Worm (Caenorhabditis elegans): ENCODE data around the gene C03E10.1.

The C03E10.1 gene

ce11 chrV:11328613-11329012 is 37.6 kb downstream of the C03E10.1 start:
- TF ChIP-seq lin-38 (GFP tag; IDR thresholded peaks at IDR 0.05) (peak; percentile 88), D1046.2 (GFP tag; IDR thresholded peaks at IDR 0.05) (0 out of 2 replicates have a peak, but pooled peaks have one; percentile 42), ceh-44 (GFP tag; IDR thresholded peaks at IDR 0.05) (peak; percentile 65; the same call in 1 of the 2 replicates)

ce11 chrV:11329100-11329499 is 38.1 kb downstream of the C03E10.1 start, which contains the start of gene F47G9.6:
Gene F47G9.6 (plus strand): TSS chrV:11329400.
- TF ChIP-seq zip-2 (tag; optimal IDR thresholded peaks at IDR 0.05) (no peak), cey-2 (tag; optimal IDR thresholded peaks at IDR 0.05; ENCODE audit: borderline replicate concordance, insufficient read depth) (no peak), set-16 (GFP tag; IDR thresholded peaks at IDR 0.05) (no peak)

ce11 chrV:11331811-11332210 is 40.8 kb downstream of the C03E10.1 start:
- TF ChIP-seq snpc-1.2 (GFP tag; IDR thresholded peaks at IDR 0.05) (peak; percentile 67), F44E2.7 (GFP tag; IDR thresholded peaks at IDR 0.05) (peak; percentile 33; the same call in 1 of the 2 replicates), arid-1 (GFP tag; conservative IDR thresholded peaks at IDR 0.05) (peak; percentile 85), hmg-1.1 (GFP tag; IDR thresholded peaks at IDR 0.05) (0 out of 2 replicates have a peak, but pooled peaks have one; percentile 41), dmd-6 (GFP tag; IDR thresholded peaks at IDR 0.05) (peak; percentile 51), tra-1 (GFP tag; IDR thresholded peaks at IDR 0.05) (0 out of 2 replicates have a peak, but pooled peaks have one; percentile 17), ceh-44 (GFP tag; IDR thresholded peaks at IDR 0.05) (peak; percentile 64; the same call in 1 of the 2 replicates), D1046.2 (GFP tag; IDR thresholded peaks at IDR 0.05) (0 out of 2 replicates have a peak, but pooled peaks have one; percentile 41), lim-7 (GFP tag; IDR thresholded peaks at IDR 0.05) (peak; percentile 88), vab-7 (GFP tag; IDR thresholded peaks at IDR 0.05) (peak; percentile 82), dmd-8 (GFP tag; IDR thresholded peaks at IDR 0.05) (peak; percentile 70; the same call in 1 of the 2 replicates), Y75B8A.6 (GFP tag; IDR thresholded peaks at IDR 0.05) (peak; percentile 76; the same call in 1 of the 2 replicates), T26A8.4 (GFP tag; IDR thresholded peaks at IDR 0.05) (0 out of 2 replicates have a peak, but pooled peaks have one; percentile 21), egl-43 (GFP tag; IDR thresholded peaks at IDR 0.05) (peak; percentile 79), madf-5 (GFP tag; IDR thresholded peaks at IDR 0.05) (peak in 1 of 2 experiments; percentile 89; a peak in 1 of 4 replicates), zip-11 (GFP tag; IDR thresholded peaks at IDR 0.05) (0 out of 2 replicates have a peak, but pooled peaks have one; percentile 57), Y48G9A.11 (GFP tag; IDR thresholded peaks at IDR 0.05) (peak; percentile 62; the same call in 1 of the 2 replicates), lin-1 (GFP tag; IDR thresholded peaks at IDR 0.05) (peak; percentile 51; the same call in 1 of the 2 replicates), ctbp-1 (GFP tag; IDR thresholded peaks at IDR 0.05) (peak; percentile 62; the same call in 1 of the 2 replicates), Y105C5A.15 (GFP tag; IDR thresholded peaks at IDR 0.05) (peak; percentile 57; the same call in 1 of the 2 replicates), madf-9 (GFP tag; conservative IDR thresholded peaks at IDR 0.05) (peak; percentile 51; the same call in 1 of the 2 replicates), dmd-9 (GFP tag; IDR thresholded peaks at IDR 0.05) (0 out of 2 replicates have a peak, but pooled peaks have one; percentile 33)

ce11 chrV:11334193-11334592 is 43.2 kb downstream of the C03E10.1 start, which contains the start of gene T02E9.6:
Gene T02E9.6 (minus strand): TSS chrV:11334293.
- no peak for TF ChIP-seq ZK337.2 (GFP tag; IDR thresholded peaks at IDR 0.05)
- TF ChIP-seq aha-1 (tag) = peak; percentile 33

- no peak for TF ChIP-seq egl-43 (GFP tag; IDR thresholded peaks at IDR 0.05)
- TF ChIP-seq nhr-102 (tag; optimal IDR thresholded peaks at IDR 0.05) = no peak
- TF ChIP-seq D1046.2 (GFP tag; IDR thresholded peaks at IDR 0.05) = no peak
- TF ChIP-seq nhr-48 (tag; optimal IDR thresholded peaks at IDR 0.05) = no peak
- TF ChIP-seq nhr-25 (tag; optimal IDR thresholded peaks at IDR 0.05; ENCODE audit: borderline replicate concordance, insufficient read depth) = no peak
- TF ChIP-seq T26A8.4 (GFP tag; IDR thresholded peaks at IDR 0.05) = no peak
- no peak for TF ChIP-seq ceh-32 (tag; optimal IDR thresholded peaks at IDR 0.05; ENCODE audit: poor library complexity)
- TF ChIP-seq F49E8.2 (tag; optimal IDR thresholded peaks at IDR 0.05; ENCODE audit: borderline replicate concordance) = no peak
- no peak for TF ChIP-seq madf-5 (GFP tag; IDR thresholded peaks at IDR 0.05)
- TF ChIP-seq aly-2 (tag; optimal IDR thresholded peaks at IDR 0.05) = no peak
- TF ChIP-seq dmd-6 (GFP tag; IDR thresholded peaks at IDR 0.05) = no peak
- TF ChIP-seq Y105C5A.15 (GFP tag; IDR thresholded peaks at IDR 0.05) = no peak
- TF ChIP-seq daf-8 (GFP tag; IDR thresholded peaks at IDR 0.05) = no peak
- no peak for TF ChIP-seq fos-1 (tag; optimal IDR thresholded peaks at IDR 0.05)
- no peak for TF ChIP-seq ceh-28 (tag; optimal IDR thresholded peaks at IDR 0.05)
Measured at ce11 chrV:11335757-11336418, 44.9 kb downstream of the C03E10.1 start.

Measured in whole organism, L4 larva.